Worm (Caenorhabditis elegans) whole organism, L4/young adult: Measurements from ENCODE around the gene srh-73.
"Not testable (repeated sequence)": the region's sequence is repeated elsewhere in the genome, so short reads cannot be mapped to it uniquely, and the experiment has no call there.

Source experiments
- W03F9.2 ChIP-seq: fragments of 150-350 bp; optimal IDR thresholded peaks from 2 replicates; lab custom pipeline; 2014; ENCODE audit warnings: missing biosample characterization, missing genetic modification characterization
- dao-5 ChIP-seq: sonication (generic microtip); optimal IDR thresholded peaks from 2 replicates; lab custom pipeline; 2016; ENCODE audit warnings: missing genotype, missing genetic modification characterization, moderate library complexity, missing compliant biosample characterization
- him-1 ChIP-seq: sonication (generic microtip); optimal IDR thresholded peaks from 2 replicates; lab custom pipeline; 2016; ENCODE audit warnings: missing genotype, missing genetic modification reagents, missing genetic modification characterization, missing compliant biosample characterization

Gene srh-73

DNA sequence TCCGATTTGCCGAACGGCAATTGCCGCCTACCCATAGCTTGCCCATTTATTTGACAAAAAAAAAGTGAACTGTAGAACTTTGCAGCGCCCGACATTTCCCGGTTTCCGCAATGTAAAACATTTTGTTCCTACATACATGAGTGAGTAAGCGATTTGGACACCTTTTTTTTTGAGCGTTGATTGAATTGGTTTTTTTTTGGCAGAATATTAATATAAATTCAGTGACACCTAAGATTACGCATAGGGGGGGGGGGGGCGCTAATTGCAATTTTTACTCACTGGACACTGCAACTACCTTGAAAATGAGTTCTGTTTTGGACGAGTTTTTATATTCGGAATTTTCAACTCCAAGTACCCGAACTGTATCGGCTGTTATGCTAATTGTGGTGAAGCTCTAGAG is 13.6 kb downstream of the srh-73 start, which contains the start of gene srx-118:
TSS of gene srx-118 (plus strand) at position 301 of the 400 bp plus-strand sequence.
- TF ChIP-seq him-1 (no peak), dao-5 (no peak), W03F9.2 (tag; lab: Kevin White, UChicago) (no peak)

DNA sequence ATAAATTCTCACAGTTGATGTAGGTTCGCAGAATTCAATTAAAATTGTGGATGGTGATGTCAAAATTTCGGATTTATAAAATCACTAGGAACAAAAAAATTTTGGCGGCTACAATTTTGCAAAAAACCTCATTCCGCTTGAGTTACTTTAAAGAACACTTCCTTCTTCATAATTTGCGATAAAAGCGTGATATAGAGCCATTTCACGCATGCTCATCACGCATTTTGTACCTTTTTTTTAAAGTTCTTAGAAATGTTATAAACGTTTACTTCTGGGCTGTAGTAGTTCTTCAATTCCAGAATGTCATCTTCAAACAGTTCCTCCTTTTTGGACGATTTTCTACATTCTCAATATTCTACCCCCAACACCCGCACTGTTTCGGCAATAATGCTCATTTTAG is 16.0 kb downstream of the srh-73 start, which contains the start of gene srx-119:
TSS of gene srx-119 (plus strand) at position 301 of the 400 bp plus-strand sequence.
- TF ChIP-seq dao-5 (no peak), him-1 (no peak), W03F9.2 (tag; lab: Kevin White, UChicago) (no peak)

DNA sequence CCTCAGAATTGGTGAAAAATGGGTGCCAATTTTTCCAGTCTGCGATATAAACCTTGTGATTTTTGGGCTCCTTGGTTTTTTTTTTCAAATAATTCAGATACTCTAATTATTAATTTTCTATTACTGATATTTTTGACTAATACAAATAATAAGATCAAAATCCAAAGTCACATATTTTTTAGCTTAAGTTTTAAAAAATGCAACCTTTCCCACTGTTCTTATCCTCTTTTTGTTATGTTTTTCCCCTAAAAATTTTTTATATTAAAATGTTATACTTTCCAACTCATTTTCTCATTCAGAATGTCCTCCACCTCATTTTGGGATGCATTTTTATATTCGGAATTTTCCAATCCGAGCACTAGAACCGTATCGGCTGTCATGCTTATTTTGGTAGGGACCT is 19.0 kb downstream of the srh-73 start, which contains the start of gene srx-120:
TSS of gene srx-120 (plus strand) at position 301 of the 400 bp plus-strand sequence.
- TF ChIP-seq W03F9.2 (tag; lab: Kevin White, UChicago), result no peak

DNA sequence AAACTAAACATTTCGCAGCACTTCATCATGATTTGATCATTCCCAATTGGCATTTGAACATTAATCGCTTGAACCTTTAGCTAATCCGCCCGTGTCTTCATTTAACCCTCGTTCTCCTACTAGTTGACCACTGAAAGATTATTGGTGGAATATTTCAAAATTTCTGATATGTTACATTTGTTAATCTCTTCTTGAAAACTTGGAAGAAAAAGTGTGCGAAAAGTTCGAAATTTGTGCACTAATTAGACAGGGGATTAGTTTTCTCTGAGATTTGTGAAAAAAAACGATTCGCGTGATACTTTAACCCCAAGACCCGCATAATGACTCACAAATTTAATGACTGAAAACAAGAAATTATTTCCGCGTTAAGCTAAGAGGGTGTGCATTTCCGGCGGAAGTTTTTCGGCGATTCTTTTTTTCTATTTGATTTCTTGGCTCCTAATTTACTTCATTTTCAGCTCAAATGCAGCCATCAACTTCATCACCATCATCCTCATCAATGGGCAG is 23.4 kb downstream of the srh-73 start, which contains the start of gene nimk-1:
TSS of gene nimk-1 (plus strand) at position 457 of the 507 bp plus-strand sequence.
- TF ChIP-seq W03F9.2 (tag; lab: Kevin White, UChicago), result no peak
- TF ChIP-seq him-1, result no peak

DNA sequence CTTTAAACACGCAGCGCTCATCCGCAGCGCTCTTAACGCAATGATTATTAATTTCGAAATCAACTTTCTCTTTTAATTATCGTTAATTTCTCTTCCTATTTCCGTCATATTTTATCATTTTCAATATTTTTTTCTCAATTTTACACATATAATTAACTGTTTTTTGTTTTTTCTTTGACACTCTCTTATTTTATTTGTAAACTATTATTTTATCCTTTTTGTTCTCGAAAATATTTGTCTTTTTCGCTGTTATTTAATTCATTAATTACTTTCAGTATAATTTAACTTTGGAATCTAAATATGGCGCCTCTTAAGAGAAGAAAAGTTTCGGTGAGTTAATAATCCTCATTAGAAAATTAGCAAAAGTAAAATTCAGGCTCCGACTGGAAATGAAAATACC is 24.2 kb downstream of the srh-73 start, which contains the start of gene F49C5.3:
TSS of gene F49C5.3 (plus strand) at position 301 of the 400 bp plus-strand sequence.
- TF ChIP-seq dao-5; him-1; W03F9.2 (tag; lab: Kevin White, UChicago): not testable (repeated sequence)

DNA sequence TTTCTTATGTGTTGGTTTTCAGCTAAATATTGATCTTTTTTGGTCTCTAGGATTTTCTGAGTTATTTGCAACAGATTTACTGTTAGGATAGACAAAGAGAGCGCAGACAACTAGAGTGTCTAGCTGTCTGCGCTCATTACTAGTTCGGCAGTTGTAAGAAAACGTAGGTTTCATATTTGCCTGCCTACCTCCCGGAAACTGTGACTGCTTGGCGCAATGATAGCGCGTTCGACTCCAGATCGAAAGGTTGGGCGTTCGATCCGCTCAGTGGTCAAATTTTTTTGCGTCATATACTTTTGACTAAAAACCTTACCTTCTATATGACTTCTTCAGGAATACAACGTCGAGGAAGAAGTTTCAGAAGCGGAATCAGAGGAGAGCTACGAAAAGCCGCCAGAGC is 27.4 kb downstream of the srh-73 start:
- TF ChIP-seq him-1, result no peak
- TF ChIP-seq dao-5, result no peak
- no peak for TF ChIP-seq W03F9.2 (tag; lab: Kevin White, UChicago)

DNA sequence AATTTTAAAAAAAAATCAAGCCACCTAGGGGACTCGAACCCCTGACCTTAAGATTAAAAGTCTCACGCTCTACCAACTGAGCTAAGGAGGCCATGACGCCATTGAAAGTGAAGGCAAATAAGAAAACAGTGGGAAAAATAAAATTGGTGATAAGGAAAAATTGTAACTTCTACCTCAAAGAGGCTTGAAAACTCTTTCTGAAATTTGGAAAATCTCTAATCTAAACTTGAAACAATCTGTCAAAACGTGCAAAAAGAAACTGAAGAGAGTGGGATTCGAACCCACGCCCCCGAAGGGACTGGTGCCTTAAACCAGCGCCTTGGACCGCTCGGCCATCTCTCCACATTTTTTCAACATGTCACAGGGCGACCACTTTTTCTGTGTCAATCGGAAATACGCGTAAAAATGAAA is 29.7 kb downstream of the srh-73 start:
- TF ChIP-seq dao-5, result peak; percentile 64

DNA sequence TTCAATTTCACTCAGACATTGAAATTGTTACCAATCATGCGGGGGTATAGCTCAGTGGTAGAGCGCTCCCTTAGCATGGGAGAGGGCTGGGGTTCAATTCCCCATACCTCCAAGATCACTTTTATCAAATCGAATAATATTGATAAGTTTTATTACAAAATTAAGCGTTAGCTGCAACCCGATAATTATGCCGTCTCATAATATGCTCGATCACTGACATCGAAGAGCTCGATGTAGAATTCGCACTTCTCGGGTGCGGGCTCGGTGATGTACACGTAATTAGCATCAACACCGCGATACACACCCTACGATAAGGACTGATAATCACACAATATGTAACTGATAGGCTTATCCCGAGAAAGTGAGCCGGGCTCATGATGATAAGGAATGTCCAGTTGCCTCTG is 30.6 kb downstream of the srh-73 start:
- no peak for TF ChIP-seq dao-5
- TF ChIP-seq W03F9.2 (tag; lab: Kevin White, UChicago), result no peak
- TF ChIP-seq him-1, result no peak

DNA sequence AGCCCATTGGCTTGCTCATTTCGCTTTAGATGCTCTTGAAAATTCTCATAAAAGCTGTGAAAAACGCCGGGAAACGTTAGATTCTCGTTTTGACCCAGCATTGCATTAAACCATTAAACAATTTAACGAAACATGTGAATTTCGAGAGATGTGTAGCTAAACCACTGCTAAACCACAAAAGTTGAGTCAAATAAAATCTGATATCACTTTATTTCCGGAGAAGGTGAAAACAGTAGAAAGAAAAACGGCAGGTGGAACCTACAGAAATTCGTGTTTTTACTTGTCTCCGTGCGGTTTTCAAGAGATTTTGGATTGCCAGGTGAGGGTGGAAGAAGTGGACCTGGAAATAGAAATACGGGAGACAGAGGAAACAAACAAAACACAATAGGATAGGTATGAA is 32.6 kb downstream of the srh-73 start, which contains the start of gene F49C5.9:
TSS of gene F49C5.9 (minus strand) at position 101 of the 400 bp plus-strand sequence.
- TF ChIP-seq dao-5 (no peak), W03F9.2 (tag; lab: Kevin White, UChicago) (no peak), him-1 (no peak)

DNA sequence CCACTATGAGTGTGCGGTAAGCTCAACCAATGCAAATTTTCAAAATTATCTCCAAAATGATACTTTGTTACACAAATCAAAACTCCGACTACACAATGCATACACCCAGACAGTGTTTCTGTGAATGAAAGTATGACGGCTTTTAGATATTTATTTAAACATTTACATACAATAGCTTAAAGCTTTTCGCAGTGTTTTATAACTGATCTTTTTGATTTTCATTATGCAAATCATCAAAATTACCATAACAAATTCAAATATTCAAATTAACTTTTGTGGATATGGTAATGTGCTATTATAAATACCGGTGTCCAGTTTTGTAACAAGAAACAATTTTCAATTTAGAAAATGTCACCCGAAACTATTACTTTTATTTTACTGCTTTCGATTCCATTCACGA is 34.4 kb downstream of the srh-73 start, which contains the start of the genes F49C5.5 and F49C5.10:
TSS of gene F49C5.5 (minus strand) at position 101 of the 400 bp plus-strand sequence.
TSS of gene F49C5.10 (plus strand) at position 344 of the 400 bp plus-strand sequence.
- TF ChIP-seq dao-5, result no peak
- no peak for TF ChIP-seq him-1
- TF ChIP-seq W03F9.2 (tag; lab: Kevin White, UChicago), result no peak

DNA sequence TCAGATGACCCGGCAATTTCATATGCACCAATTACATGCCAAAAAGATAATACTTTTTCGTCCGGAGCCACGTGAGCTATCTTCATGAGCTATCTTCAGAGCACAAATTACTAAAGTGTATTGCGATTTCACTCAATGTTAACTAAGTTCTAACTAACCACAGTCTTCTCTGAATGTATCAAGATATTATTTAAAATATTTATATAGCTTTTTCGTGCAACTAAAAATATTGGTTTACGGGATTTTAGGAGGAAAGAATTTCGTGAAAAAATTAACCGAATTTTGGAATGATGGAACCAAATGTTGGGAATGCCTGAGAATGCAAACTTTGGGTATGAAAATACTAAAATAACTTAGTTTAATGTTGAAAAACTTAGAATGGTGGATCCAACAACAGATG is 35.6 kb downstream of the srh-73 start, which contains the start of gene F49C5.16:
TSS of gene F49C5.16 (plus strand) at position 301 of the 400 bp plus-strand sequence.
- no peak for TF ChIP-seq him-1
- no peak for TF ChIP-seq W03F9.2 (tag; lab: Kevin White, UChicago)
- no peak for TF ChIP-seq dao-5

DNA sequence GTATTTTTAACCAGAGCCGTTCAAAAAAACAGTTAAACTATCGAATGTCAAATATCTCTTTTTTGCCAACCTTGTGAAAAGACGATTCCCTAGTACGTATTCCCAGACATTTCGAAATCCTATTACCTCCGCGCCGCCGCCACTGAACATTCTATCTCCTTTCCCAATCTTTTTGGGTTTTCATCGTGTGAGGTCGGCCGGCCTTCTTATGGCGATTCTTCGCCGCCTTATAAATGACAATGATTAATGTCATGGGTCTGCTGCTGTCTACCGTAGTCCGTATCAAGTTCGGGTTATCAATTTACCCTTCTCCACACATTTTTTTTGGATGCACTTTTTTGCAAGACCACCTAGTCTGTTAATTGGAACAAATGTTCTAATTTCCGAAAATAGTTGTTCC is 37.6 kb downstream of the srh-73 start:
- TF ChIP-seq him-1, result no peak
- no peak for TF ChIP-seq W03F9.2 (tag; lab: Kevin White, UChicago)
- TF ChIP-seq dao-5, result no peak

DNA sequence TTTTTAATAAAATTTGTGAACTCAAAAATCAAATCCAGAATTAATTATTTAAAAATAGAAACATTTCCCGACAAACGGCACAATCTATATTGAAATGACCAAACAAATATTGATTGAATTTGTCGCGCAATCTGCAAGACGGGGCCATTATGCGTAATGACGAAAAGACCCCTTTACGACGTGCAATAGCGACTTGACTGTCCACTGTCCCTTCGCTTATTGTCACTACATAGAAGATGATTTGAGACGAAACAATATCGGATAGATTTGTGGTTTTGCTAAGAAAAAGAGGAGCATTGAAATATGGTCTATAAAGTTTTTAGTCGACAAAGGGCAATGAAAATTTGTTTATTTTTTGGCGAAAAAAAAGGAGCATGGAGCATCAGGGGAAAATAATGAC is 39.0 kb downstream of the srh-73 start:
- no peak for TF ChIP-seq W03F9.2 (tag; lab: Kevin White, UChicago)
- TF ChIP-seq dao-5, result no peak
- TF ChIP-seq him-1, result no peak

DNA sequence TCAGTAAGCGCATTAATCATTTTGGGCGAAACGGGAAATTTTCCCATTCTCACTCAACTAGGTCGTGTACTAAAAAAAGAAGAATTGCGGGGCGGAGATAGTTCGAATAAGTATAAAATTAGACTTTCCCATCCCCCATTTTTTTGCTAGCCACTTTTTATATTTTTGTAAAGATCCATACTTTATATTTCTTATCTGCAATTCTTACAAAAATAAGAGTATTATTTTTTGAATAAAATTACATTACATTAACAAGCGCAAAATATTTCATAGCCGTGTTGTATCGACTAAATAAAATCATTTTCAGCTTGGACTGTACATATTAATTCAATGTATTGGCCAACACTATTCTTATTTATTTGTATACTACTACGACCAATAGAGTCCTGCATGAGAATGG is 43.6 kb downstream of the srh-73 start, which contains the start of gene F49C5.11:
TSS of gene F49C5.11 (plus strand) at position 301 of the 400 bp plus-strand sequence.
- no peak for TF ChIP-seq him-1
- no peak for TF ChIP-seq dao-5
- TF ChIP-seq W03F9.2 (tag; lab: Kevin White, UChicago), result no peak

DNA sequence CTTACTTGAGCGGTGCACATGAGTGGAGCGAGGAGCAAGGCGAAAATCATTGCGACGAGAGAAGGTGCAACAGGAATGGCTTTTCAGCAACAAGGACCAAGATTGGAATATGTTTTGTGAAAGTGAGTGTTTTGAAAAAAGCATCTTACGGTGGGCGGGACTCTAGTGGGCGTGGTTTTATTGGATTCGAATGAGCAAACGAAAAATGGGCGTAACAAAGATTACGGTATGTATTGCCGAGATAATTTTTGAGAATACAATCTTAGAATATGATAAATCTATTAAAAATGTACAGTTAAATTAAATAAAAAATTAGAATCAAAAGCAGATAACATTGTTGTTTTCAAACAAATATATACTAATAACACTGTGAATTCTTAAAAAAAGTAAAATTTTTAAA is 48.2 kb downstream of the srh-73 start, which contains the start of gene F49C5.12:
TSS of gene F49C5.12 (minus strand) at position 101 of the 400 bp plus-strand sequence.
- TF ChIP-seq dao-5 (no peak), him-1 (no peak), W03F9.2 (tag; lab: Kevin White, UChicago) (no peak)
